Worm (Caenorhabditis elegans) whole organism, L2 larva: Measurements from ENCODE around the gene C33G3.6.
A peak's percentile ranks its signal among the peaks of the same experiment; 100 is the strongest.

ENCODE experiments used
- F13H6.1 ChIP-seq: sonication (generic microtip); optimal IDR thresholded peaks from 2 replicates; lab custom pipeline; 2016; ENCODE audit warnings: missing genetic modification characterization, missing compliant biosample characterization
- R02D3.7 ChIP-seq: fragments of 150-350 bp; optimal IDR thresholded peaks from 2 replicates; lab custom pipeline; 2014; ENCODE audit warnings: missing biosample characterization, missing genetic modification characterization
- Y55F3AM.14 ChIP-seq: fragments of 200-800 bp; sonication (Bioruptor generic); optimal IDR thresholded peaks from 2 replicates; lab custom pipeline; 2018; ENCODE audit warnings: mild to moderate bottlenecking, missing genetic modification characterization, missing compliant biosample characterization
- ZK546.5 ChIP-seq: sonication (generic microtip); optimal IDR thresholded peaks from 2 replicates; lab custom pipeline; 2017; ENCODE audit warnings: missing biosample characterization, missing genetic modification characterization
- alr-1 ChIP-seq: fragments of 150-350 bp; optimal IDR thresholded peaks from 2 replicates; lab custom pipeline; 2014; ENCODE audit warnings: missing biosample characterization, missing genetic modification characterization
- ama-1 ChIP-seq: fragments of 150-350 bp; optimal IDR thresholded peaks from 2 replicates; lab custom pipeline; 2018; ENCODE audit warnings: inconsistent platforms
- blmp-1 ChIP-seq: sonication (generic microtip); optimal IDR thresholded peaks from 2 replicates; lab custom pipeline; 2017; ENCODE audit warnings: missing genetic modification characterization, mild to moderate bottlenecking, missing compliant biosample characterization, antibody characterized with exemption, moderate library complexity; ENCODE audit not compliant: insufficient read depth
- ceh-16 ChIP-seq: fragments of 150-350 bp; optimal IDR thresholded peaks from 2 replicates; lab custom pipeline; 2014; ENCODE audit warnings: missing biosample characterization, missing genetic modification characterization
- ceh-82 ChIP-seq: fragments of 150-350 bp; optimal IDR thresholded peaks from 2 replicates; lab custom pipeline; 2014; ENCODE audit warnings: missing biosample characterization, missing genetic modification characterization
- crh-2 ChIP-seq: sonication (generic microtip); optimal IDR thresholded peaks from 2 replicates; lab custom pipeline; 2017; ENCODE audit warnings: missing biosample characterization, missing genetic modification characterization
- dmd-4 ChIP-seq: sonication (generic microtip); optimal IDR thresholded peaks from 2 replicates; lab custom pipeline; 2017; ENCODE audit warnings: missing biosample characterization, missing genetic modification characterization
- elt-1 ChIP-seq: fragments of 150-350 bp; optimal IDR thresholded peaks from 2 replicates; lab custom pipeline; 2014; ENCODE audit warnings: missing biosample characterization, missing genetic modification characterization
- elt-3 ChIP-seq: sonication (generic microtip); optimal IDR thresholded peaks from 2 replicates; lab custom pipeline; 2017; ENCODE audit warnings: missing biosample characterization, missing genetic modification characterization
- fos-1 ChIP-seq: fragments of 150-350 bp; optimal IDR thresholded peaks from 2 replicates; lab custom pipeline; 2014; ENCODE audit warnings: missing biosample characterization, missing genetic modification characterization
- gmeb-1 ChIP-seq: fragments of 150-350 bp; optimal IDR thresholded peaks from 2 replicates; lab custom pipeline; 2014; ENCODE audit warnings: missing biosample characterization, missing genetic modification characterization
- lin-11 ChIP-seq: fragments of 150-350 bp; sonication (generic microtip); optimal IDR thresholded peaks from 2 replicates; lab custom pipeline; 2014; ENCODE audit warnings: missing biosample characterization, missing genetic modification characterization, inconsistent platforms, mixed read lengths
- lin-13 ChIP-seq: fragments of 150-350 bp; optimal IDR thresholded peaks from 2 replicates; lab custom pipeline; 2014; ENCODE audit warnings: missing biosample characterization, missing genetic modification reagents, missing genetic modification characterization
- lin-39 ChIP-seq: fragments of 150-350 bp; optimal IDR thresholded peaks from 2 replicates; lab custom pipeline; 2014; ENCODE audit warnings: missing biosample characterization, missing genetic modification reagents, missing genetic modification characterization
- lsy-2 ChIP-seq, 2 experiments: fragments of 150-350 bp in 1 of 2; sonication (generic microtip) in 1 of 2; optimal IDR thresholded peaks; 2 replicates each; lab custom pipeline; 2014 to 2017; ENCODE audit warnings: missing biosample characterization in 2 of 2, missing genetic modification characterization in 2 of 2
- mab-5 ChIP-seq: fragments of 150-350 bp; optimal IDR thresholded peaks from 2 replicates; lab custom pipeline; 2014; ENCODE audit warnings: missing biosample characterization, missing genetic modification characterization
- mdl-1 ChIP-seq, 2 experiments: fragments of 150-350 bp in 1 of 2; sonication (generic microtip) in 1 of 2; optimal IDR thresholded peaks; 2 replicates each; lab custom pipeline; 2017; ENCODE audit warnings: missing biosample characterization in 2 of 2, missing genetic modification characterization in 2 of 2
- nhr-10 ChIP-seq: sonication (generic microtip); optimal IDR thresholded peaks from 2 replicates; lab custom pipeline; 2017; ENCODE audit warnings: missing biosample characterization, missing genetic modification characterization
- nhr-11 ChIP-seq: fragments of 150-350 bp; optimal IDR thresholded peaks from 2 replicates; lab custom pipeline; 2014; ENCODE audit warnings: missing biosample characterization, missing genetic modification characterization
- nhr-12 ChIP-seq: fragments of 150-350 bp; optimal IDR thresholded peaks from 2 replicates; lab custom pipeline; 2014; ENCODE audit warnings: missing biosample characterization, missing genetic modification characterization
- nhr-21 ChIP-seq: fragments of 150-350 bp; optimal IDR thresholded peaks from 2 replicates; lab custom pipeline; 2014; ENCODE audit warnings: missing biosample characterization, missing genetic modification characterization
- nhr-23 ChIP-seq: fragments of 150-350 bp; optimal IDR thresholded peaks from 2 replicates; lab custom pipeline; 2014; ENCODE audit warnings: missing biosample characterization, missing genetic modification reagents, missing genetic modification characterization
- nhr-6 ChIP-seq: fragments of 150-350 bp; optimal IDR thresholded peaks from 2 replicates; lab custom pipeline; 2014; ENCODE audit warnings: missing biosample characterization, missing genetic modification characterization
- peb-1 ChIP-seq: fragments of 150-350 bp; optimal IDR thresholded peaks from 2 replicates; lab custom pipeline; 2014; ENCODE audit warnings: missing biosample characterization, missing genetic modification characterization
- sem-4 ChIP-seq: fragments of 150-350 bp; optimal IDR thresholded peaks from 2 replicates; lab custom pipeline; 2014; ENCODE audit warnings: missing biosample characterization, missing genetic modification reagents, missing genetic modification characterization
- skn-1 ChIP-seq: sonication (generic microtip); optimal IDR thresholded peaks from 2 replicates; lab custom pipeline; 2017; ENCODE audit warnings: missing biosample characterization, missing genetic modification characterization
- sma-9 ChIP-seq, 2 experiments: fragments of 150-350 bp in 1 of 2; sonication (generic microtip) in 1 of 2; optimal IDR thresholded peaks; 2 replicates each; lab custom pipeline; 2014 to 2016; ENCODE audit warnings: missing genetic modification characterization in 2 of 2, mild to moderate bottlenecking in 1 of 2, missing biosample characterization in 1 of 2, missing compliant biosample characterization in 1 of 2, missing genetic modification reagents in 1 of 2, moderate library complexity in 1 of 2
- snpc-4 ChIP-seq: fragments of 150-350 bp; optimal IDR thresholded peaks from 2 replicates; lab custom pipeline; 2014; ENCODE audit warnings: missing biosample characterization, missing genetic modification characterization
- unc-55 ChIP-seq: fragments of 150-350 bp; sonication (generic microtip); optimal IDR thresholded peaks from 3 replicates; lab custom pipeline; 2014; ENCODE audit warnings: missing biosample characterization, missing genetic modification reagents, missing genetic modification characterization
- zag-1 ChIP-seq: fragments of 150-350 bp; optimal IDR thresholded peaks from 2 replicates; lab custom pipeline; 2014; ENCODE audit warnings: missing biosample characterization, missing genetic modification characterization
- ztf-1 ChIP-seq: fragments of 200-800 bp; sonication (Bioruptor generic); conservative IDR thresholded peaks from 2 replicates; pipeline ENCODE4 v1.3.6; 2022; ENCODE audit warnings: missing genetic modification characterization, missing compliant biosample characterization
- ztf-11 ChIP-seq: sonication (generic microtip); optimal IDR thresholded peaks from 2 replicates; lab custom pipeline; 2017; ENCODE audit warnings: missing biosample characterization, missing genetic modification characterization
- ztf-4 ChIP-seq: fragments of 150-350 bp; optimal IDR thresholded peaks from 2 replicates; lab custom pipeline; 2014; ENCODE audit warnings: missing biosample characterization, missing genetic modification characterization

Gene C33G3.6

ce11 chrX:14090089-14090488, 6.0 kb upstream of the C33G3.6 start, which contains the start of gene dsl-4:
Gene dsl-4 (plus strand): TSS chrX:14090389.
- TF ChIP-seq crh-2 (no peak), mab-5 (tag; lab: Kevin White, UChicago) (no peak), ztf-4 (tag; lab: Kevin White, UChicago) (no peak), zag-1 (no peak), R02D3.7 (no peak), nhr-21 (tag; lab: Kevin White, UChicago) (no peak)

- no peak for TF ChIP-seq nhr-23 (tag; lab: Kevin White, UChicago)
- TF ChIP-seq nhr-11 (tag; lab: Kevin White, UChicago), result no peak
- TF ChIP-seq ama-1 (lab: Kevin White, UChicago), result no peak
- TF ChIP-seq elt-1, result no peak
- no peak for TF ChIP-seq nhr-6 (tag; lab: Kevin White, UChicago)
- no peak for TF ChIP-seq sem-4
- TF ChIP-seq ceh-82 (tag; lab: Kevin White, UChicago), result no peak
- no peak for TF ChIP-seq F13H6.1 (tag; lab: Kevin White, UChicago)
Measured at ce11 chrX:14085208-14085607, 1.1 kb upstream of the C33G3.6 start, which contains the start of gene F16B12.1. Gene F16B12.1 (plus strand): TSS chrX:14085508.

- TF ChIP-seq snpc-4 (tag; lab: Kevin White, UChicago) (no peak), ztf-11 (tag; lab: Kevin White, UChicago) (no peak), nhr-11 (tag; lab: Kevin White, UChicago) (no peak), nhr-12 (no peak), crh-2 (no peak), ztf-1 (no peak), gmeb-1 (no peak), unc-55 (no peak), lin-39 (no peak), elt-1 (no peak), R02D3.7 (no peak), ama-1 (lab: Kevin White, UChicago) (no peak), skn-1 (tag; lab: Kevin White, UChicago) (no peak), dmd-4 (tag; lab: Kevin White, UChicago) (no peak), ceh-16 (tag; lab: Kevin White, UChicago) (no peak), peb-1 (tag; lab: Kevin White, UChicago) (no peak), zag-1 (no peak), nhr-6 (tag; lab: Kevin White, UChicago) (no peak), ztf-4 (tag; lab: Kevin White, UChicago) (no peak)
Measured at ce11 chrX:14078574-14078973, 5.6 kb downstream of the C33G3.6 start, which contains the start of gene C33G3.5. Gene C33G3.5 (minus strand): TSS chrX:14078674.

ce11 chrX:14070950-14071349, 13.2 kb downstream of the C33G3.6 start, which contains the start of gene C33G3.4:
Gene C33G3.4 (plus strand): TSS chrX:14071162.
- no peak for TF ChIP-seq zag-1
- no peak for TF ChIP-seq mdl-1 (tag; optimal IDR thresholded peaks at IDR 0.05; lab: Kevin White, UChicago)
- peak; percentile 64 for TF ChIP-seq fos-1 (tag; lab: Kevin White, UChicago)
- TF ChIP-seq nhr-10, result no peak
- TF ChIP-seq elt-3, result no peak
- no peak for TF ChIP-seq F13H6.1 (tag; lab: Kevin White, UChicago)
- no peak for TF ChIP-seq ama-1 (lab: Kevin White, UChicago)
- TF ChIP-seq crh-2, result peak; percentile 19
- no peak for TF ChIP-seq sem-4
- TF ChIP-seq Y55F3AM.14 (GFP tag; lab: Kevin White, UChicago), result no peak

- TF ChIP-seq lsy-2 (tag; optimal IDR thresholded peaks at IDR 0.05; lab: Kevin White, UChicago) (no peak), lin-13 (no peak), nhr-11 (tag; lab: Kevin White, UChicago) (no peak), unc-55 (no peak), ZK546.5 (tag; lab: Kevin White, UChicago) (no peak), blmp-1 (tag; lab: Kevin White, UChicago) (peak; percentile 73), crh-2 (no peak), sem-4 (peak; percentile 46), gmeb-1 (no peak), elt-3 (no peak), ztf-11 (tag; lab: Kevin White, UChicago) (no peak), lin-11 (no peak), ztf-1 (no peak), alr-1 (no peak), sma-9 (GFP tag; optimal IDR thresholded peaks at IDR 0.05; lab: Kevin White, UChicago) (no peak), sma-9 (tag; optimal IDR thresholded peaks at IDR 0.05; lab: Kevin White, UChicago) (no peak), nhr-23 (tag; lab: Kevin White, UChicago) (no peak), ama-1 (lab: Kevin White, UChicago) (no peak)
- TF ChIP-seq, all 48 proteins: peak for 2
Measured at ce11 chrX:14069528-14069927, 14.6 kb downstream of the C33G3.6 start.
